Fruit fly (Drosophila melanogaster) whole organism, embryonic: ENCODE measurements around the gene CG9107.

Experiments
- B-H1 ChIP-seq: fragments of 200-800 bp; sonication (Bioruptor generic); IDR thresholded peaks from 3 replicates; pipeline ENCODE4 v1.3.6; 2022; ENCODE audit warnings: missing biosample characterization, missing genetic modification characterization
- CG10209 ChIP-seq: fragments of 200-800 bp; sonication (Bioruptor generic); optimal IDR thresholded peaks from 3 replicates; lab custom pipeline; 2017; ENCODE audit warnings: missing biosample characterization, mild to moderate bottlenecking, missing genetic modification characterization, missing genetic modification reagents
- CG10321 ChIP-seq: fragments of 200-800 bp; sonication (Bioruptor generic); IDR thresholded peaks from 2 replicates; pipeline ENCODE4 v1.3.6; 2022; ENCODE audit warnings: missing biosample characterization, missing genetic modification characterization
- CG10366 ChIP-seq: fragments of 200-800 bp; sonication (Bioruptor generic); IDR thresholded peaks from 2 replicates; pipeline ENCODE4 v1.3.6; 2022; ENCODE audit warnings: missing biosample characterization, missing genetic modification characterization
- CG10654 ChIP-seq: fragments of 200-800 bp; sonication (Bioruptor generic); optimal IDR thresholded peaks from 2 replicates; lab custom pipeline; 2016; ENCODE audit warnings: missing biosample characterization, missing genetic modification characterization
- CG10959 ChIP-seq: fragments of 200-800 bp; sonication (Bioruptor generic); IDR thresholded peaks from 2 replicates; pipeline ENCODE4 v1.3.6; 2022; ENCODE audit warnings: missing biosample characterization, missing genetic modification characterization
- CG11093 ChIP-seq: fragments of 200-800 bp; sonication (Bioruptor generic); IDR thresholded peaks from 3 replicates; pipeline ENCODE4 v1.3.6; 2022; ENCODE audit warnings: missing biosample characterization, missing genetic modification characterization
- CG11695 ChIP-seq: fragments of 200-800 bp; sonication (Bioruptor generic); IDR thresholded peaks from 3 replicates; pipeline ENCODE4 v1.3.6; 2022; ENCODE audit warnings: missing biosample characterization, missing genetic modification characterization
- CG14014 ChIP-seq: fragments of 200-800 bp; sonication (Bioruptor generic); IDR thresholded peaks from 2 replicates; pipeline ENCODE4 v1.3.6; 2022; ENCODE audit warnings: missing biosample characterization, missing genetic modification characterization
- CG14441 ChIP-seq: fragments of 200-800 bp; sonication (Bioruptor generic); IDR thresholded peaks from 2 replicates; pipeline ENCODE4 v1.3.6; 2022; ENCODE audit warnings: missing biosample characterization, missing genetic modification characterization
- CG14710 ChIP-seq: fragments of 200-800 bp; sonication (Bioruptor generic); optimal IDR thresholded peaks from 3 replicates; lab custom pipeline; 2019; ENCODE audit warnings: missing biosample characterization, mild to moderate bottlenecking, missing genetic modification characterization, moderate library complexity
- CG14965 ChIP-seq: fragments of 200-800 bp; sonication (Bioruptor generic); optimal IDR thresholded peaks from 2 replicates; lab custom pipeline; 2016; ENCODE audit warnings: missing biosample characterization, missing genetic modification characterization, borderline replicate concordance
- CG17802 ChIP-seq: fragments of 200-800 bp; sonication (Bioruptor generic); optimal IDR thresholded peaks from 2 replicates; lab custom pipeline; 2018; ENCODE audit warnings: missing biosample characterization, mild to moderate bottlenecking, missing genetic modification characterization, moderate library complexity
- CG30431 ChIP-seq: fragments of 200-800 bp; sonication (Bioruptor generic); optimal IDR thresholded peaks from 2 replicates; lab custom pipeline; 2017; ENCODE audit warnings: missing biosample characterization, missing genetic modification characterization
- CG6254 ChIP-seq: fragments of 200-800 bp; sonication (Bioruptor generic); optimal IDR thresholded peaks from 3 replicates; lab custom pipeline; 2017; ENCODE audit warnings: mild to moderate bottlenecking, missing biosample characterization, missing genetic modification reagents, missing genetic modification characterization
- CG6854 ChIP-seq: fragments of 200-800 bp; sonication (Bioruptor generic); optimal IDR thresholded peaks from 3 replicates; lab custom pipeline; 2017; ENCODE audit warnings: missing biosample characterization, mild to moderate bottlenecking, missing genetic modification characterization
- CG7963 ChIP-seq: fragments of 200-800 bp; sonication (Bioruptor generic); IDR thresholded peaks from 3 replicates; pipeline ENCODE4 v1.3.6; 2022; ENCODE audit warnings: missing biosample characterization, missing genetic modification characterization; ENCODE audit not compliant: partially characterized antibody
- CG9437 ChIP-seq: fragments of 200-800 bp; sonication (Bioruptor generic); optimal IDR thresholded peaks from 2 replicates; lab custom pipeline; 2018; ENCODE audit warnings: missing biosample characterization, mild to moderate bottlenecking, missing genetic modification characterization
- CG9797 ChIP-seq: fragments of 200-800 bp; sonication (Bioruptor generic); optimal IDR thresholded peaks from 3 replicates; lab custom pipeline; 2018; ENCODE audit warnings: missing biosample characterization, mild to moderate bottlenecking, missing genetic modification characterization
- CG9817 ChIP-seq: fragments of 200-800 bp; sonication (Bioruptor generic); optimal IDR thresholded peaks from 2 replicates; lab custom pipeline; 2018; ENCODE audit warnings: missing biosample characterization, mild to moderate bottlenecking, missing genetic modification characterization, moderate library complexity
- CG9876 ChIP-seq: fragments of 200-800 bp; sonication (Bioruptor generic); optimal IDR thresholded peaks from 2 replicates; lab custom pipeline; 2016; ENCODE audit warnings: missing biosample characterization, missing genetic modification characterization
- Dfd ChIP-seq, 2 experiments: fragments of >200 bp; optimal IDR thresholded peaks; 2 replicates each; lab custom pipeline; 2017; ENCODE audit warnings: missing biosample characterization in 2 of 2, missing genetic modification characterization in 2 of 2
- Doc2 ChIP-seq: fragments of 200-800 bp; sonication (Bioruptor generic); IDR thresholded peaks from 2 replicates; pipeline ENCODE4 v1.3.6; 2022; ENCODE audit warnings: missing biosample characterization, missing genetic modification characterization
- Elba2 ChIP-seq: fragments of 200-800 bp; sonication (Bioruptor generic); optimal IDR thresholded peaks from 3 replicates; lab custom pipeline; 2016; ENCODE audit warnings: missing biosample characterization, missing genetic modification characterization
- Ets97D ChIP-seq: fragments of 200-800 bp; sonication (Bioruptor generic); optimal IDR thresholded peaks from 3 replicates; lab custom pipeline; 2016; ENCODE audit warnings: missing biosample characterization, missing genetic modification characterization
- GATAe ChIP-seq: fragments of 200-800 bp; sonication (Bioruptor generic); conservative IDR thresholded peaks from 2 replicates; pipeline ENCODE4 v1.3.6; 2022; ENCODE audit warnings: missing biosample characterization, missing genetic modification characterization
- HLH3B ChIP-seq: fragments of 200-800 bp; sonication (Bioruptor generic); IDR thresholded peaks from 2 replicates; pipeline ENCODE4 v1.3.6; 2022; ENCODE audit warnings: missing biosample characterization, missing genetic modification characterization
- HLH54F ChIP-seq: fragments of 200-800 bp; sonication (Bioruptor generic); optimal IDR thresholded peaks from 3 replicates; lab custom pipeline; 2016; ENCODE audit warnings: missing biosample characterization, missing genetic modification characterization
- Hsf ChIP-seq: fragments of 200-800 bp; sonication (Bioruptor generic); optimal IDR thresholded peaks from 3 replicates; lab custom pipeline; 2016; ENCODE audit warnings: missing biosample characterization, missing genetic modification characterization
- MTF-1 ChIP-seq: fragments of 200-800 bp; sonication (Bioruptor generic); optimal IDR thresholded peaks from 2 replicates; lab custom pipeline; 2018; ENCODE audit warnings: missing biosample characterization, mild to moderate bottlenecking, missing genetic modification characterization, borderline replicate concordance
- Mrtf ChIP-seq: fragments of 200-800 bp; sonication (Bioruptor generic); IDR thresholded peaks from 3 replicates; pipeline ENCODE4 v1.3.6; 2022; ENCODE audit warnings: missing biosample characterization, missing genetic modification characterization
- NC2α ChIP-seq: fragments of 200-800 bp; sonication (Bioruptor generic); optimal IDR thresholded peaks from 2 replicates; lab custom pipeline; 2016; ENCODE audit warnings: missing biosample characterization, missing genetic modification characterization
- Poxn ChIP-seq: fragments of 200-800 bp; sonication (Bioruptor generic); IDR thresholded peaks from 2 replicates; pipeline ENCODE4 v1.3.6; 2022; ENCODE audit warnings: missing biosample characterization, missing genetic modification characterization
- Sin3A ChIP-seq: fragments of >200 bp; optimal IDR thresholded peaks from 2 replicates; lab custom pipeline; 2018
- Sox102F ChIP-seq: fragments of 200-800 bp; sonication (Bioruptor generic); optimal IDR thresholded peaks from 2 replicates; lab custom pipeline; 2018; ENCODE audit warnings: missing biosample characterization, mild to moderate bottlenecking, missing genetic modification characterization, moderate library complexity
- Usf ChIP-seq: fragments of 200-800 bp; sonication (Bioruptor generic); optimal IDR thresholded peaks from 2 replicates; lab custom pipeline; 2017; ENCODE audit warnings: missing genotype, missing biosample characterization, missing genetic modification characterization
- cas ChIP-seq: fragments of 200-800 bp; sonication (Bioruptor generic); IDR thresholded peaks from 2 replicates; pipeline ENCODE4 v1.3.6; 2022; ENCODE audit warnings: missing biosample characterization, missing genetic modification characterization
- cg ChIP-seq: fragments of 200-800 bp; sonication (Bioruptor generic); optimal IDR thresholded peaks from 3 replicates; lab custom pipeline; 2019; ENCODE audit warnings: missing biosample characterization, mild to moderate bottlenecking, missing genetic modification characterization, moderate library complexity
- chn ChIP-seq: fragments of 200-800 bp; sonication (Bioruptor generic); optimal IDR thresholded peaks from 2 replicates; lab custom pipeline; 2016; ENCODE audit warnings: missing biosample characterization, missing genetic modification characterization
- crp ChIP-seq, 2 experiments: fragments of 200-800 bp; sonication (Bioruptor generic); optimal IDR thresholded peaks; 2 replicates in 1 of 2; 3 replicates in 1 of 2; lab custom pipeline; 2017; ENCODE audit warnings: missing biosample characterization in 2 of 2, missing genetic modification characterization in 2 of 2, mild to moderate bottlenecking in 1 of 2, moderate library complexity in 1 of 2
- dpn ChIP-seq, 2 experiments: fragments of 200-800 bp; sonication (Bioruptor generic); optimal IDR thresholded peaks; 3 replicates each; lab custom pipeline; 2016; ENCODE audit warnings: missing biosample characterization in 2 of 2, missing genetic modification characterization in 2 of 2
- gsb ChIP-seq: fragments of 200-800 bp; sonication (Bioruptor generic); IDR thresholded peaks from 2 replicates; pipeline ENCODE4 v1.3.6; 2022; ENCODE audit warnings: missing biosample characterization, missing genetic modification characterization
- lbe ChIP-seq: fragments of 200-800 bp; sonication (Bioruptor generic); optimal IDR thresholded peaks from 2 replicates; lab custom pipeline; 2016; ENCODE audit warnings: missing biosample characterization, mild to moderate bottlenecking, missing genetic modification characterization
- lov ChIP-seq, 2 experiments: fragments of 200-800 bp in 1 of 2; fragments of >200 bp in 1 of 2; sonication (Bioruptor generic) in 1 of 2; IDR thresholded peaks in 1 of 2; optimal IDR thresholded peaks in 1 of 2; 2 replicates in 1 of 2; 3 replicates in 1 of 2; pipeline versions ENCODE4 v1.3.6 to Lab custom; 2017 to 2022; ENCODE audit warnings: missing biosample characterization in 1 of 2, missing genetic modification characterization in 1 of 2
- mam ChIP-seq: fragments of 200-800 bp; sonication (Bioruptor generic); optimal IDR thresholded peaks from 3 replicates; lab custom pipeline; 2016; ENCODE audit warnings: missing biosample characterization, missing genetic modification characterization
- nau ChIP-seq: fragments of 200-800 bp; sonication (Bioruptor generic); optimal IDR thresholded peaks from 3 replicates; lab custom pipeline; 2017; ENCODE audit warnings: missing biosample characterization, mild to moderate bottlenecking, missing genetic modification characterization, missing genetic modification reagents
- repo ChIP-seq: fragments of 200-800 bp; sonication (Bioruptor generic); optimal IDR thresholded peaks from 2 replicates; lab custom pipeline; 2016; ENCODE audit warnings: missing biosample characterization, missing genetic modification characterization
- so ChIP-seq: fragments of 200-800 bp; sonication (Bioruptor generic); IDR thresholded peaks from 3 replicates; pipeline ENCODE4 v1.3.6; 2022; ENCODE audit warnings: missing biosample characterization, missing genetic modification characterization
- stc ChIP-seq: fragments of 200-800 bp; sonication (Bioruptor generic); IDR thresholded peaks from 2 replicates; pipeline ENCODE4 v1.3.6; 2022; ENCODE audit warnings: missing biosample characterization, missing genetic modification characterization

CG9107 gene

DNA sequence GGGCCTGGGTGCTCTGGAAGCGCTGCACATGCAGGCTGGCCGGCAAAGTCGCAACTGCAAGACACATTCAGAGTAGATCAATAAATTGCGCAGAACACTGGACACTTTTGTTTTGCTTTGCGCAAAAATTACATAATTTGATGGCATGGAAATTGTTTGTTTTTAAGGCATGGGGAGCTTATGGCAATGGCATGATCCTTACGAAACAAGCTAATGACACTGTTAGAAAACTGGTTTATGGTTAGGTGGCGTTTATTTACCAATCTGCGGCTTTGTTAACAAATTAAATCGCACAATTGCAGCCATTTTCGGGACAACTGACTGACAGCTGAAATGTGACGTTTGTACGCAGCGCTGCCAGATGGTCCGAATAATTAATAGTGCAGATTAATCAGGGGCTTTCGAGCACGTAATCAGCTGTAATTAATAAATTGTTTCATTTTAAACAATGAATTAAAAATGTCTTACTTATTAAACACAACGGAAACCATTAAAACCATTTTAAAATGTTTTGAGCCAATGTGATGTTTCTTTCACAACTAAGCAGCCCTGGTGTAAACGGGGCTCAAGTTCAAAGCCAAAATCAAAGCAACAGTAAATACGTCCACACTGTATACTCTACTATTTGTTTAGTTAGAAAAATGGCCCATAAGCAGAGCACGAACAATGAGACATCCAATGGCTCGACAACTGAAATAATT lies 38.2 kb upstream of the CG9107 start, which contains the start of the genes ND-51 and CG13994 (continued):
- peak; percentile 78 for TF ChIP-seq repo
- TF ChIP-seq CG14014 = peak; percentile 81
- TF ChIP-seq CG14710 (tag; lab: Kevin White, UChicago) = peak; percentile 91
- TF ChIP-seq CG30431 (GFP tag; lab: Kevin White, UChicago) = peak; percentile 69
- peak; percentile 75; the same call in 1 of the 3 replicates for TF ChIP-seq so (GFP tag; lab: Robert Waterston, UW)
- TF ChIP-seq CG10959 (GFP tag; lab: Robert Waterston, UW) = peak; percentile 59
- TF ChIP-seq Mrtf = peak; percentile 62
- peak; percentile 94 for TF ChIP-seq Elba2 (GFP tag; lab: Kevin White, UChicago)
- TF ChIP-seq nau (GFP tag; lab: Kevin White, UChicago) = no peak
- TF ChIP-seq Hsf (GFP tag; lab: Kevin White, UChicago) = peak; percentile 91
- TF ChIP-seq stc (GFP tag; lab: Robert Waterston, UW) = peak; percentile 65
- TF ChIP-seq CG9876 = peak; percentile 36
- peak; percentile 84 to 87 for TF ChIP-seq dpn (GFP tag; optimal IDR thresholded peaks at IDR 0.05; lab: Kevin White, UChicago)
- peak; percentile 55 for TF ChIP-seq CG9437
- TF ChIP-seq CG11093 = peak; percentile 71; the same call in 2 of the 3 replicates
- TF ChIP-seq CG6854 (GFP tag; lab: Kevin White, UChicago) = no peak
- TF ChIP-seq chn (GFP tag; lab: Kevin White, UChicago) = peak; percentile 63
- peak; percentile 1 for TF ChIP-seq MTF-1 (GFP tag; lab: Kevin White, UChicago)
- TF ChIP-seq Dfd (GFP tag; optimal IDR thresholded peaks at IDR 0.05; lab: Kevin White, UChicago) = no peak
- no peak for TF ChIP-seq lbe (GFP tag; lab: Kevin White, UChicago)
- TF ChIP-seq B-H1 (GFP tag; lab: Robert Waterston, UW) = peak; percentile 70
- TF ChIP-seq Sin3A (lab: Kevin White, UChicago) = peak; percentile 87
- peak; percentile 84 for TF ChIP-seq HLH54F (GFP tag; lab: Kevin White, UChicago)
- peak; percentile 71 for TF ChIP-seq CG10209 (GFP tag; lab: Kevin White, UChicago)
- TF ChIP-seq Sox102F (GFP tag; lab: Kevin White, UChicago) = peak; percentile 83
- TF ChIP-seq HLH3B (GFP tag; lab: Robert Waterston, UW) = peak; percentile 82
- TF ChIP-seq Doc2 = no peak
- peak; percentile 93 for TF ChIP-seq Ets97D (GFP tag; lab: Kevin White, UChicago)
- peak; percentile 67 for TF ChIP-seq CG11695 (GFP tag; lab: Robert Waterston, UW)
- peak; percentile 87 for TF ChIP-seq CG9817 (tag; lab: Kevin White, UChicago)
- TF ChIP-seq cg (GFP tag; lab: Kevin White, UChicago) = no peak
- peak; percentile 40 to 86 for TF ChIP-seq crp (GFP tag; optimal IDR thresholded peaks at IDR 0.05; lab: Kevin White, UChicago)
- peak; percentile 50; the same call in 1 of the 2 replicates for TF ChIP-seq gsb (GFP tag; lab: Robert Waterston, UW)
- TF ChIP-seq CG14965 (GFP tag; lab: Kevin White, UChicago) = no peak
- TF ChIP-seq lov (optimal IDR thresholded peaks at IDR 0.05; lab: Kevin White, UChicago) = no peak
- TF ChIP-seq lov (GFP tag; IDR thresholded peaks at IDR 0.05; lab: Robert Waterston, UW) = peak; percentile 64; the same call in 1 of the 3 replicates
- peak; percentile 77 for TF ChIP-seq CG10366 (GFP tag; lab: Robert Waterston, UW)
- peak; percentile 100 for TF ChIP-seq CG17802 (tag; lab: Kevin White, UChicago)
- TF ChIP-seq Usf = peak; percentile 54
- TF ChIP-seq CG7963 = 0 out of 3 replicates have a peak, but pooled peaks have one; percentile 1
- peak; percentile 93 for TF ChIP-seq mam (GFP tag; lab: Kevin White, UChicago)
- TF ChIP-seq cas (GFP tag; lab: Robert Waterston, UW) = peak; percentile 80
- TF ChIP-seq GATAe = 0 out of 2 replicates have a peak, but pooled peaks have one; percentile 14
- peak; percentile 55 for TF ChIP-seq NC2α (GFP tag; lab: Kevin White, UChicago)
- TF ChIP-seq CG6254 = peak; percentile 63
- TF ChIP-seq CG10321 = no peak
- peak; percentile 83 for TF ChIP-seq CG9797 (GFP tag; lab: Kevin White, UChicago)
- TF ChIP-seq Poxn (GFP tag; lab: Robert Waterston, UW) = 0 out of 2 replicates have a peak, but pooled peaks have one; percentile 54
- TF ChIP-seq CG10654 (GFP tag; lab: Kevin White, UChicago) = peak; percentile 86
- peak; percentile 83 for TF ChIP-seq CG14441 (GFP tag; lab: Robert Waterston, UW)
